Worm (Caenorhabditis elegans) whole organism, L4/young adult: ENCODE measurements around the gene C39B5.2.

ENCODE experiments used
- W03F9.2 ChIP-seq: fragments of 150-350 bp; optimal IDR thresholded peaks from 2 replicates; lab custom pipeline; 2014; ENCODE audit warnings: missing biosample characterization, missing genetic modification characterization
- dao-5 ChIP-seq: sonication (generic microtip); optimal IDR thresholded peaks from 2 replicates; lab custom pipeline; 2016; ENCODE audit warnings: missing genotype, missing genetic modification characterization, moderate library complexity, missing compliant biosample characterization
- him-1 ChIP-seq: sonication (generic microtip); optimal IDR thresholded peaks from 2 replicates; lab custom pipeline; 2016; ENCODE audit warnings: missing genotype, missing genetic modification reagents, missing genetic modification characterization, missing compliant biosample characterization

Gene C39B5.2

ce11 chrIII:2279457-2279856 is 44.8 kb downstream of the C39B5.2 start, which contains the start of gene Y54F10BM.23:
TSS of gene Y54F10BM.23 (minus strand) at chrIII:2279557.
- TF ChIP-seq him-1 (tag; lab: Kevin White, UChicago) (no peak), dao-5 (tag; lab: Kevin White, UChicago) (no peak), W03F9.2 (tag; lab: Kevin White, UChicago) (no peak)

ce11 chrIII:2280569-2280968 is 45.9 kb downstream of the C39B5.2 start, which contains the start of gene Y54F10BM.22:
TSS of gene Y54F10BM.22 (plus strand) at chrIII:2280899.
- TF ChIP-seq W03F9.2 (tag; lab: Kevin White, UChicago) (no peak), dao-5 (tag; lab: Kevin White, UChicago) (no peak), him-1 (tag; lab: Kevin White, UChicago) (no peak)

ce11 chrIII:2281975-2282957 is 47.6 kb downstream of the C39B5.2 start, which contains the start of gene Y54F10BM.3:
TSS of gene Y54F10BM.3 (plus strand) at chrIII:2282025.
- no peak for TF ChIP-seq W03F9.2 (tag; lab: Kevin White, UChicago)
- TF ChIP-seq him-1 (tag; lab: Kevin White, UChicago) = no peak
- no peak for TF ChIP-seq dao-5 (tag; lab: Kevin White, UChicago)

ce11 chrIII:2283341-2283847 is 48.7 kb downstream of the C39B5.2 start:
- TF ChIP-seq W03F9.2 (tag; lab: Kevin White, UChicago) (no peak), him-1 (tag; lab: Kevin White, UChicago) (no peak), dao-5 (tag; lab: Kevin White, UChicago) (no peak)
